Fruit fly (Drosophila melanogaster): ENCODE data around the gene CG34382.

Gene CG34382

DNA sequence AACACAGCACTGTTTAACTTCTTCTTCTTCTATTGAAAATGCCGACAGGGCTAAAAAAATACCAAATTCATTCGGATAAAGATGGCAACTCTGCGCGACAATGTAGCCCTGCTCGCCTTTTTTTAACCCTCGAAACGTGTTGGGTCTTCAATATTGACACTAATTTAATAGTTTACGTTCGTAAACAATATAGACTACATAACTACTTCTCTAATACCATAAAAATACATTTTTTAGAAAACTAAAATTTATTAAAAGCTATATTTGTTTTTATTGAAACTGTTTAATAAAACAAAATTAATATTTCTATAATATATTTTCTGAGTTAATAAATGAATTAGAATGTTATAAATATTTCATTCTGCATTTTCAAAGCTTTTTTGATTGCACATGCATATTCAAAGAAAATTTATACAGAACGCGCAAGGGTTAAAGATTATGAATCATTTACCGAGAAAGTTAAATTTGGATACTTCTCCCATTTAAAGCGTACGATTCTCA lies 9.9 kb downstream of the CG34382 start, which contains the start of the genes Taf2 and CalpB:
Gene Taf2, minus strand, starts transcription at position 54 of the 501 bp plus-strand sequence.
Gene CalpB, plus strand, starts transcription at position 133 of the 501 bp plus-strand sequence.
- TF ChIP-seq Hr78 (GFP tag; optimal IDR thresholded peaks at IDR 0.05) (no peak), rgr (GFP tag; optimal IDR thresholded peaks at IDR 0.05) (peak; percentile 78), woc (GFP tag; optimal IDR thresholded peaks at IDR 0.05) (peak; percentile 49), Vsx2 (GFP tag; optimal IDR thresholded peaks at IDR 0.05; ENCODE audit: partially characterized antibody) (no peak), CG9705 (GFP tag; optimal IDR thresholded peaks at IDR 0.05) (peak; percentile 57), ey (GFP tag; optimal IDR thresholded peaks at IDR 0.05) (peak; percentile 46), psq (GFP tag; optimal IDR thresholded peaks at IDR 0.05) (peak; percentile 77), HLH106 (tag; optimal IDR thresholded peaks at IDR 0.05) (peak; percentile 92), br (GFP tag; optimal IDR thresholded peaks at IDR 0.05) (no peak), dsf (GFP tag; optimal IDR thresholded peaks at IDR 0.05; ENCODE audit: borderline replicate concordance) (no peak), fru (GFP tag; optimal IDR thresholded peaks at IDR 0.05) (peak; percentile 51), Sp1 (GFP tag; optimal IDR thresholded peaks at IDR 0.05) (peak; percentile 89), Rel (GFP tag; optimal IDR thresholded peaks at IDR 0.05) (no peak), Rel (tag; optimal IDR thresholded peaks at IDR 0.05) (peak; percentile 44), OdsH (GFP tag; optimal IDR thresholded peaks at IDR 0.05) (peak; percentile 80), GATAd (GFP tag; optimal IDR thresholded peaks at IDR 0.05) (peak; percentile 34), h (GFP tag; optimal IDR thresholded peaks at IDR 0.05) (peak; percentile 68), sv (GFP tag; optimal IDR thresholded peaks at IDR 0.05) (peak; percentile 52), Hr83 (GFP tag; optimal IDR thresholded peaks at IDR 0.05; ENCODE audit: poor library complexity, severe bottlenecking) (peak; percentile 29), dmrt93B (GFP tag; optimal IDR thresholded peaks at IDR 0.05) (peak; percentile 77), Myc (optimal IDR thresholded peaks at IDR 0.05) (no peak), foxo (GFP tag; optimal IDR thresholded peaks at IDR 0.05) (peak in 1 of 2 experiments; percentile 76)

DNA sequence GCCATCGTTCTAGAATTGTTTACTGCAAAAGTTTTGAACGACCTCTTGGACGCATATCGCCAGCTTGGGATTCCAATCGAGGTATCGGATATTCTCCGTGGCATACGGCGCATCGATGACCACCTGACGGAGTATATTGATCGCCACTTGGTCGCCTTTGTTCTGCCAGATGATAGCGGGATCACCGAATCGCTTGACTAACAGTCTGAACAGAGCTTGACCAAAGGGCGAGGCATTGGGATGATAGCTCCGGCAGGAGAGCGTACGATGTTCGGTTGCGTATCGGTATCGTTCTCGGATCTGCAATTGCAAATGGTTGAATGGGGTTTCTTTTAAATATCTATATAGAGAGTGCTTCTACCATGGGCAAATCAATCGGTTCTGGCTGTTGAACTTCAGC lies 15.2 kb downstream of the CG34382 start:
- TF ChIP-seq pan (optimal IDR thresholded peaks at IDR 0.05) (no peak), CG32264 (GFP tag; optimal IDR thresholded peaks at IDR 0.05) (no peak), CG9705 (GFP tag; optimal IDR thresholded peaks at IDR 0.05) (no peak), dsf (GFP tag; optimal IDR thresholded peaks at IDR 0.05; ENCODE audit: borderline replicate concordance) (no peak), ey (GFP tag; optimal IDR thresholded peaks at IDR 0.05) (no peak), Dfd (GFP tag; optimal IDR thresholded peaks at IDR 0.05) (no peak), brk (GFP tag; optimal IDR thresholded peaks at IDR 0.05) (no peak), br (GFP tag; optimal IDR thresholded peaks at IDR 0.05) (no peak), Hr83 (GFP tag; optimal IDR thresholded peaks at IDR 0.05; ENCODE audit: poor library complexity, severe bottlenecking) (no peak)

DNA sequence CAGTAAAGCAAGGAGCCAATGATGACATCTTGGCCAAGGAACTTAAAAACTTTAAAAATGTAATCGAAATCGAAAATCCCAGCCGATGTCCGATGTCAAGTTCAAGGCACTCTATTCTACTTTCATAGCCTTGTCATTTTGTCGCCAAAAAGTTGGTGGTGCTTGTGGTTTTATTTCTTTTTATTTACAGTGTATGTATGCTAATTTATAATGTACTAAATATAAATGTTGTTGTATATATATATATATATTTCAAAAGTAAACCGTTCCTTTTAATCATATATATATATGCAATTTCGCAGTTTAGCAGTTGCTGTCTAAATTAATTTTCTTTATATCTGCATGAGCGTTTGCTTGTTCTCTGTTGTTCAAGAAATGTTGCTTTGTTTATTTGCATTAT lies 15.9 kb downstream of the CG34382 start, which contains the start of the genes CG6709 and Hez:
Gene CG6709, minus strand, starts transcription at position 101 of the 400 bp plus-strand sequence.
Gene Hez, minus strand, starts transcription at position 101 of the 400 bp plus-strand sequence.
- TF ChIP-seq CG32264 (GFP tag; optimal IDR thresholded peaks at IDR 0.05): no peak
- TF ChIP-seq rgr (GFP tag; optimal IDR thresholded peaks at IDR 0.05): no peak
- no peak for TF ChIP-seq brk (GFP tag; optimal IDR thresholded peaks at IDR 0.05)
- no peak for TF ChIP-seq usp (GFP tag; optimal IDR thresholded peaks at IDR 0.05)
- no peak for TF ChIP-seq Abd-B (GFP tag; optimal IDR thresholded peaks at IDR 0.05)
- TF ChIP-seq N (GFP tag; optimal IDR thresholded peaks at IDR 0.05): no peak
- TF ChIP-seq foxo (GFP tag; optimal IDR thresholded peaks at IDR 0.05): no peak
- TF ChIP-seq GATAd (GFP tag; optimal IDR thresholded peaks at IDR 0.05): no peak
- TF ChIP-seq dl (GFP tag; optimal IDR thresholded peaks at IDR 0.05; ENCODE audit: insufficient read depth in 1 of 2, partially characterized antibody in 2 of 2): no peak

DNA sequence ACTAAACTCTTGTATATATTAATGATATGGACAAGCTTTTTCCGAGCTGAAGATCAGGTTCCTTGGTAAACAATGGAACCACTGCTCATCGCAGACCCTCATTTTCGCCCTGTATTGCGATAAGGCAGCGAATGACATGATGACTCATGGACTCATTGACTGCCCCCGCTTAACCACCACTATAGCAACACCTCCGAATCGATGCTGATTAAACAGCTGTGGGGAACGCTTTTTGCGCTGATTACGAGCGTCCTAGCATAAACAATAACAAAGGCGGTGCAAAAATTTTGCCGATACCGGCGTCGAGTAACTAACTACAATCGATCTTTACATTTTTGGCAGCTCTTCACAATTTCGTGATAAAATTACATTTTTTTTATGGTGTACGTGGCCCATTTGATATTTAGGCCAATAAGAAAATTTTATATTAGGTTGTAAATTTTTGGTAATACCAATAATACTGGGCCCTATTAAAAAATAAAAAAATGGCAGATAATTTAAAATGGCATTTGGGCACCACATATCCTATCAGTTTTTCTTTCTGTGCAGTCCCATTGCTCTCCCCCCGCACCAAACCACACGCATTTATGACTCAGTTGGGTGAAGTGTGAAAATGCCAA lies 18.5 kb downstream of the CG34382 start:
- TF ChIP-seq tai (GFP tag; optimal IDR thresholded peaks at IDR 0.05) (no peak), Abd-B (GFP tag; optimal IDR thresholded peaks at IDR 0.05) (no peak), br (GFP tag; optimal IDR thresholded peaks at IDR 0.05) (peak; percentile 57), N (GFP tag; optimal IDR thresholded peaks at IDR 0.05) (no peak), rgr (GFP tag; optimal IDR thresholded peaks at IDR 0.05) (peak; percentile 56), h (GFP tag; optimal IDR thresholded peaks at IDR 0.05) (peak; percentile 55), CG32264 (GFP tag; optimal IDR thresholded peaks at IDR 0.05) (no peak), Vsx2 (GFP tag; optimal IDR thresholded peaks at IDR 0.05; ENCODE audit: partially characterized antibody) (no peak), Hr78 (GFP tag; optimal IDR thresholded peaks at IDR 0.05) (no peak), sage (GFP tag; optimal IDR thresholded peaks at IDR 0.05) (no peak), Mio (GFP tag; optimal IDR thresholded peaks at IDR 0.05) (no peak), OdsH (GFP tag; optimal IDR thresholded peaks at IDR 0.05) (peak; percentile 12), Myc (optimal IDR thresholded peaks at IDR 0.05) (no peak), ey (GFP tag; optimal IDR thresholded peaks at IDR 0.05) (peak; percentile 6), Jra (GFP tag; optimal IDR thresholded peaks at IDR 0.05) (peak; percentile 49), brk (GFP tag; optimal IDR thresholded peaks at IDR 0.05) (no peak), HLH106 (tag; optimal IDR thresholded peaks at IDR 0.05) (peak; percentile 22), dl (GFP tag; optimal IDR thresholded peaks at IDR 0.05; ENCODE audit: insufficient read depth in 1 of 2, partially characterized antibody in 2 of 2) (no peak), Rel (GFP tag; optimal IDR thresholded peaks at IDR 0.05) (no peak), Rel (tag; optimal IDR thresholded peaks at IDR 0.05) (peak; percentile 61), pan (optimal IDR thresholded peaks at IDR 0.05) (no peak), sv (GFP tag; optimal IDR thresholded peaks at IDR 0.05) (no peak), psq (GFP tag; optimal IDR thresholded peaks at IDR 0.05) (peak; percentile 6), Sp1 (GFP tag; optimal IDR thresholded peaks at IDR 0.05) (peak; percentile 4), usp (GFP tag; optimal IDR thresholded peaks at IDR 0.05) (no peak), fru (GFP tag; optimal IDR thresholded peaks at IDR 0.05) (peak; percentile 75), jim (GFP tag; optimal IDR thresholded peaks at IDR 0.05) (no peak), woc (GFP tag; optimal IDR thresholded peaks at IDR 0.05) (peak; percentile 1), Dif (GFP tag; optimal IDR thresholded peaks at IDR 0.05; ENCODE audit: partially characterized antibody) (no peak), GATAd (GFP tag; optimal IDR thresholded peaks at IDR 0.05) (no peak), dsf (GFP tag; optimal IDR thresholded peaks at IDR 0.05; ENCODE audit: borderline replicate concordance) (no peak), foxo (GFP tag; optimal IDR thresholded peaks at IDR 0.05) (peak in 1 of 2 experiments; percentile 58), dmrt93B (GFP tag; optimal IDR thresholded peaks at IDR 0.05) (no peak), Dfd (GFP tag; optimal IDR thresholded peaks at IDR 0.05) (no peak), CG9705 (GFP tag; optimal IDR thresholded peaks at IDR 0.05) (no peak)
